Fruit fly (Drosophila melanogaster): Measurements from ENCODE around the gene CG12268.

Gene CG12268

dm6 chr3R:23921701-23922501, 26.3 kb downstream of the CG12268 start (continued):
- TF ChIP-seq Hr3 (GFP tag; optimal IDR thresholded peaks at IDR 0.05) (no peak), CG10959 (GFP tag; IDR thresholded peaks at IDR 0.05) (no peak), sim (GFP tag; IDR thresholded peaks at IDR 0.05) (no peak), ems (GFP tag; optimal IDR thresholded peaks at IDR 0.05) (no peak), CG17385 (GFP tag; optimal IDR thresholded peaks at IDR 0.05) (peak; percentile 18), row (GFP tag; IDR thresholded peaks at IDR 0.05) (peak; percentile 59; the same call in 2 of the 3 replicates), CG10321 (GFP tag; IDR thresholded peaks at IDR 0.05) (no peak), E2f2 (GFP tag; IDR thresholded peaks at IDR 0.05) (peak; percentile 33), wdn (GFP tag; IDR thresholded peaks at IDR 0.05) (0 out of 2 replicates have a peak, but pooled peaks have one; percentile 6), CG7963 (GFP tag; IDR thresholded peaks at IDR 0.05; ENCODE audit: partially characterized antibody) (no peak), ssp (GFP tag; IDR thresholded peaks at IDR 0.05) (no peak), pho (GFP tag; optimal IDR thresholded peaks at IDR 0.05) (no peak), h (optimal IDR thresholded peaks at IDR 0.05) (no peak), CG14441 (GFP tag; IDR thresholded peaks at IDR 0.05) (peak; percentile 63; the same call in 1 of the 2 replicates), CG3838 (GFP tag; optimal IDR thresholded peaks at IDR 0.05) (no peak), Xbp1 (GFP tag; optimal IDR thresholded peaks at IDR 0.05) (peak; percentile 63), aop (GFP tag; IDR thresholded peaks at IDR 0.05) (no peak), dm (GFP tag; optimal IDR thresholded peaks at IDR 0.05) (no peak), Usf (GFP tag; optimal IDR thresholded peaks at IDR 0.05) (no peak), HLH3B (GFP tag; IDR thresholded peaks at IDR 0.05) (peak; percentile 39; the same call in 1 of the 2 replicates), CG31388 (GFP tag; optimal IDR thresholded peaks at IDR 0.05) (no peak), CG17186 (GFP tag; optimal IDR thresholded peaks at IDR 0.05) (no peak), CG9609 (GFP tag; optimal IDR thresholded peaks at IDR 0.05) (no peak), CG4707 (GFP tag; optimal IDR thresholded peaks at IDR 0.05) (peak; percentile 97), rib (GFP tag; IDR thresholded peaks at IDR 0.05) (no peak; the same call in 1 of the 2 replicates), otp (GFP tag; IDR thresholded peaks at IDR 0.05) (peak; percentile 49; the same call in 1 of the 3 replicates), CG2875 (GFP tag; optimal IDR thresholded peaks at IDR 0.05) (no peak), CG17328 (GFP tag; IDR thresholded peaks at IDR 0.05) (peak; percentile 62), CG7839 (tag; optimal IDR thresholded peaks at IDR 0.05) (peak; percentile 60), D19B (GFP tag; optimal IDR thresholded peaks at IDR 0.05) (no peak), NfI (GFP tag; optimal IDR thresholded peaks at IDR 0.05) (peak; percentile 65), CG2678 (tag; optimal IDR thresholded peaks at IDR 0.05) (peak; percentile 60), Bteb2 (GFP tag; optimal IDR thresholded peaks at IDR 0.05) (no peak), amos (GFP tag; IDR thresholded peaks at IDR 0.05; ENCODE audit: partially characterized antibody) (no peak), CG10462 (GFP tag; optimal IDR thresholded peaks at IDR 0.05) (no peak), CG17359 (tag; optimal IDR thresholded peaks at IDR 0.05) (peak; percentile 57), trh (GFP tag; optimal IDR thresholded peaks at IDR 0.05) (no peak), CG12299 (tag; optimal IDR thresholded peaks at IDR 0.05) (no peak), ara (GFP tag; IDR thresholded peaks at IDR 0.05) (0 out of 2 replicates have a peak, but pooled peaks have one; percentile 51), NC2β (GFP tag; optimal IDR thresholded peaks at IDR 0.05) (no peak), Hey (tag; optimal IDR thresholded peaks at IDR 0.05) (peak; percentile 56), bsh (GFP tag; optimal IDR thresholded peaks at IDR 0.05) (peak in 1 of 2 experiments; percentile 47), dimm (GFP tag; IDR thresholded peaks at IDR 0.05) (no peak), gcm2 (GFP tag; optimal IDR thresholded peaks at IDR 0.05) (no peak), CG18262 (tag; optimal IDR thresholded peaks at IDR 0.05) (peak; percentile 26), dmrt99B (tag; optimal IDR thresholded peaks at IDR 0.05) (peak; percentile 68), CG10654 (GFP tag; optimal IDR thresholded peaks at IDR 0.05) (no peak), ash1 (GFP tag; optimal IDR thresholded peaks at IDR 0.05) (peak; percentile 55), emc (GFP tag; optimal IDR thresholded peaks at IDR 0.05) (no peak), CG5245 (GFP tag; optimal IDR thresholded peaks at IDR 0.05) (no peak)

Measured in whole organism, embryonic.